Worm (Caenorhabditis elegans) whole organism, young adult: Measurements from ENCODE around the gene max-2.
"Not testable (repeated sequence)": the region's sequence is repeated elsewhere in the genome, so short reads cannot be mapped to it uniquely, and the experiment has no call there.

Source experiments
- T26A5.8 ChIP-seq: sonication (generic microtip); optimal IDR thresholded peaks from 2 replicates; lab custom pipeline; 2016; ENCODE audit warnings: missing genetic modification characterization, missing compliant biosample characterization
- aptf-3 ChIP-seq: fragments of 200-800 bp; sonication (Bioruptor generic); IDR thresholded peaks from 2 replicates; pipeline ENCODE4 v1.3.6; 2022; ENCODE audit warnings: missing genetic modification characterization, missing compliant biosample characterization
- efl-1 ChIP-seq: fragments of 150-350 bp; optimal IDR thresholded peaks from 2 replicates; lab custom pipeline; 2014; ENCODE audit warnings: missing biosample characterization, missing genetic modification reagents, missing genetic modification characterization
- egrh-3 ChIP-seq: fragments of 200-800 bp; sonication (Bioruptor generic); IDR thresholded peaks from 2 replicates; pipeline ENCODE4 v1.3.6; 2022; ENCODE audit warnings: missing genetic modification reagents, missing genetic modification characterization, missing compliant biosample characterization
- him-1 ChIP-seq: sonication (generic microtip); optimal IDR thresholded peaks from 2 replicates; lab custom pipeline; 2016; ENCODE audit warnings: missing genotype, missing genetic modification reagents, missing genetic modification characterization, missing compliant biosample characterization
- madf-8 ChIP-seq: fragments of 200-800 bp; sonication (Bioruptor generic); conservative IDR thresholded peaks from 2 replicates; pipeline ENCODE4 v1.3.6; 2022; ENCODE audit warnings: missing genetic modification reagents, missing genetic modification characterization, missing compliant biosample characterization
- nhr-90 ChIP-seq: sonication (generic microtip); optimal IDR thresholded peaks from 2 replicates; lab custom pipeline; 2016; ENCODE audit warnings: missing genotype, mild to moderate bottlenecking, missing genetic modification characterization, missing compliant biosample characterization
- ztf-6 ChIP-seq: fragments of 200-800 bp; sonication (Bioruptor generic); IDR thresholded peaks from 2 replicates; pipeline ENCODE4 v1.3.6; 2022; ENCODE audit warnings: missing genetic modification reagents, missing genetic modification characterization, missing compliant biosample characterization

- not testable (repeated sequence) for TF ChIP-seq ztf-6 (GFP tag; lab: Robert Waterston, UW); egrh-3 (GFP tag; lab: Robert Waterston, UW); T26A5.8 (tag; lab: Kevin White, UChicago); efl-1 (GFP tag; lab: Kevin White, UChicago); nhr-90; him-1 (tag; lab: Kevin White, UChicago); aptf-3; madf-8 (GFP tag; lab: Robert Waterston, UW)
Observed at ce11 chrII:13047609-13048008, 22.0 kb upstream of the max-2 start, which contains the start of gene F42G4.2.
